Worm (Caenorhabditis elegans) whole organism, mixed stage, embryonic: ENCODE data around the gene imp-2.

Source experiments
- M03D4.4 ChIP-seq: sonication (generic microtip); optimal IDR thresholded peaks from 2 replicates; lab custom pipeline; 2017; ENCODE audit warnings: mild to moderate bottlenecking, missing genetic modification characterization, missing compliant biosample characterization
- bed-3 ChIP-seq: fragments of 200-800 bp; sonication (Bioruptor generic); optimal IDR thresholded peaks from 3 replicates; lab custom pipeline; 2018; ENCODE audit warnings: mild to moderate bottlenecking, missing genetic modification characterization, moderate library complexity, missing compliant biosample characterization
- ceh-39 ChIP-seq: fragments of 150-350 bp; optimal IDR thresholded peaks from 2 replicates; lab custom pipeline; 2014; ENCODE audit warnings: missing biosample characterization, missing genetic modification characterization
- ceh-43 ChIP-seq: fragments of 200-800 bp; sonication (Bioruptor generic); optimal IDR thresholded peaks from 2 replicates; lab custom pipeline; 2018; ENCODE audit warnings: mild to moderate bottlenecking, missing genetic modification characterization, moderate library complexity, missing compliant biosample characterization
- ceh-83 ChIP-seq: fragments of 200-800 bp; sonication (Bioruptor generic); optimal IDR thresholded peaks from 2 replicates; lab custom pipeline; 2018; ENCODE audit warnings: mild to moderate bottlenecking, missing genetic modification characterization, missing compliant biosample characterization
- ces-1 ChIP-seq: fragments of 150-350 bp; optimal IDR thresholded peaks from 2 replicates; lab custom pipeline; 2014; ENCODE audit warnings: missing biosample characterization, missing genetic modification reagents, missing genetic modification characterization
- cnd-1 ChIP-seq: fragments of 200-800 bp; sonication (Bioruptor generic); optimal IDR thresholded peaks from 2 replicates; lab custom pipeline; 2018; ENCODE audit warnings: mild to moderate bottlenecking, missing genetic modification characterization, missing compliant biosample characterization
- drap-1 ChIP-seq: fragments of 200-800 bp; sonication (Bioruptor generic); optimal IDR thresholded peaks from 3 replicates; lab custom pipeline; 2018; ENCODE audit warnings: mild to moderate bottlenecking, missing genetic modification characterization, missing compliant biosample characterization
- elt-1 ChIP-seq: sonication (generic microtip); optimal IDR thresholded peaks from 2 replicates; lab custom pipeline; 2017; ENCODE audit warnings: missing genetic modification characterization, mild to moderate bottlenecking, missing compliant biosample characterization, antibody characterized with exemption, moderate library complexity, borderline replicate concordance; ENCODE audit not compliant: insufficient read depth
- elt-3 ChIP-seq: fragments of 150-350 bp; optimal IDR thresholded peaks from 2 replicates; lab custom pipeline; 2014; ENCODE audit warnings: missing biosample characterization, missing genetic modification characterization
- flh-1 ChIP-seq: fragments of 200-800 bp; sonication (Bioruptor generic); optimal IDR thresholded peaks from 2 replicates; lab custom pipeline; 2018; ENCODE audit warnings: mild to moderate bottlenecking, missing genetic modification characterization, moderate library complexity, missing compliant biosample characterization
- ham-2 ChIP-seq: fragments of 200-800 bp; sonication (Bioruptor generic); optimal IDR thresholded peaks from 2 replicates; lab custom pipeline; 2018; ENCODE audit warnings: mild to moderate bottlenecking, missing genetic modification characterization, missing compliant biosample characterization
- hlh-1 ChIP-seq: fragments of 150-350 bp; optimal IDR thresholded peaks from 2 replicates; lab custom pipeline; 2014; ENCODE audit warnings: missing biosample characterization, missing genetic modification reagents, missing genetic modification characterization
- lin-13 ChIP-seq: fragments of 150-350 bp; optimal IDR thresholded peaks from 2 replicates; lab custom pipeline; 2014; ENCODE audit warnings: missing biosample characterization, missing genetic modification characterization
- lin-32 ChIP-seq: fragments of 200-800 bp; sonication (Bioruptor generic); optimal IDR thresholded peaks from 2 replicates; lab custom pipeline; 2018; ENCODE audit warnings: mild to moderate bottlenecking, missing genetic modification characterization, missing compliant biosample characterization
- lsy-2 ChIP-seq: fragments of 150-350 bp; optimal IDR thresholded peaks from 2 replicates; lab custom pipeline; 2014; ENCODE audit warnings: missing biosample characterization, missing genetic modification characterization
- mab-5 ChIP-seq: fragments of 150-350 bp; optimal IDR thresholded peaks from 2 replicates; lab custom pipeline; 2014; ENCODE audit warnings: missing biosample characterization, missing genetic modification characterization
- mep-1 ChIP-seq: fragments of 150-350 bp; optimal IDR thresholded peaks from 2 replicates; lab custom pipeline; 2017; ENCODE audit warnings: missing biosample characterization, missing genetic modification reagents, missing genetic modification characterization, inconsistent platforms
- mls-2 ChIP-seq: sonication (generic microtip); optimal IDR thresholded peaks from 2 replicates; lab custom pipeline; 2016; ENCODE audit warnings: mild to moderate bottlenecking, missing genetic modification characterization, moderate library complexity, missing compliant biosample characterization
- nhr-12 ChIP-seq: fragments of 150-350 bp; optimal IDR thresholded peaks from 2 replicates; lab custom pipeline; 2014; ENCODE audit warnings: missing biosample characterization, missing genetic modification characterization
- nhr-237 ChIP-seq: fragments of 150-350 bp; optimal IDR thresholded peaks from 2 replicates; lab custom pipeline; 2014; ENCODE audit warnings: missing biosample characterization, missing genetic modification characterization
- nhr-28 ChIP-seq: fragments of 150-350 bp; optimal IDR thresholded peaks from 2 replicates; lab custom pipeline; 2014; ENCODE audit warnings: missing biosample characterization, missing genetic modification characterization
- pha-4 ChIP-seq: fragments of 150-350 bp; optimal IDR thresholded peaks from 2 replicates; lab custom pipeline; 2018; ENCODE audit warnings: missing biosample characterization, missing genetic modification reagents, missing genetic modification characterization
- sem-2 ChIP-seq: fragments of 200-800 bp; sonication (Bioruptor generic); optimal IDR thresholded peaks from 2 replicates; lab custom pipeline; 2018; ENCODE audit warnings: mild to moderate bottlenecking, missing genetic modification characterization, missing compliant biosample characterization
- snpc-4 ChIP-seq: fragments of 150-350 bp; optimal IDR thresholded peaks from 2 replicates; lab custom pipeline; 2014; ENCODE audit warnings: missing biosample characterization, missing genetic modification characterization
- sptf-1 ChIP-seq: sonication (generic microtip); optimal IDR thresholded peaks from 2 replicates; lab custom pipeline; 2017; ENCODE audit warnings: mild to moderate bottlenecking, missing genetic modification characterization, moderate library complexity, missing compliant biosample characterization
- unc-120 ChIP-seq: sonication (generic microtip); optimal IDR thresholded peaks from 2 replicates; lab custom pipeline; 2017; ENCODE audit warnings: missing genetic modification characterization, missing compliant biosample characterization; ENCODE audit not compliant: poor library complexity, severe bottlenecking
- unc-39 ChIP-seq: fragments of 150-350 bp; optimal IDR thresholded peaks from 2 replicates; lab custom pipeline; 2014; ENCODE audit warnings: missing biosample characterization, missing genetic modification characterization
- unc-62 ChIP-seq: fragments of 150-350 bp; optimal IDR thresholded peaks from 2 replicates; lab custom pipeline; 2014; ENCODE audit warnings: missing biosample characterization, missing genetic modification reagents, missing genetic modification characterization
- zip-8 ChIP-seq: fragments of 150-350 bp; optimal IDR thresholded peaks from 2 replicates; lab custom pipeline; 2014; ENCODE audit warnings: missing biosample characterization, missing genetic modification characterization
- ztf-11 ChIP-seq: fragments of 150-350 bp; optimal IDR thresholded peaks from 2 replicates; lab custom pipeline; 2014; ENCODE audit warnings: missing biosample characterization, missing genetic modification characterization

imp-2 gene

ce11 chrIV:11110995-11111619 is 7.6 kb downstream of the imp-2 start, which contains the start of gene rps-5:
TSS of gene rps-5 (minus strand) at chrIV:11111045.
- peak; percentile 82 for TF ChIP-seq ces-1 (GFP tag; lab: Kevin White, UChicago)
- TF ChIP-seq ztf-11 (tag; lab: Kevin White, UChicago): no peak
- TF ChIP-seq hlh-1: peak; percentile 37
- TF ChIP-seq ceh-39 (tag; lab: Kevin White, UChicago): peak; percentile 10
- TF ChIP-seq nhr-237: peak; percentile 33
- no peak for TF ChIP-seq zip-8
- TF ChIP-seq pha-4: peak; percentile 41
- TF ChIP-seq unc-39: no peak
- TF ChIP-seq mep-1 (tag; lab: Kevin White, UChicago): peak; percentile 41
- TF ChIP-seq lsy-2 (tag; lab: Kevin White, UChicago): peak; percentile 76
- no peak for TF ChIP-seq unc-62 (GFP tag; lab: Kevin White, UChicago)
- no peak for TF ChIP-seq sem-2 (GFP tag; lab: Kevin White, UChicago)
- TF ChIP-seq ceh-43 (GFP tag; lab: Kevin White, UChicago): no peak
- TF ChIP-seq mab-5: no peak
- TF ChIP-seq nhr-28 (tag; lab: Kevin White, UChicago): no peak
- no peak for TF ChIP-seq M03D4.4
- TF ChIP-seq lin-13 (tag; lab: Kevin White, UChicago): peak; percentile 58
- no peak for TF ChIP-seq sptf-1 (tag; lab: Kevin White, UChicago)

DNA sequence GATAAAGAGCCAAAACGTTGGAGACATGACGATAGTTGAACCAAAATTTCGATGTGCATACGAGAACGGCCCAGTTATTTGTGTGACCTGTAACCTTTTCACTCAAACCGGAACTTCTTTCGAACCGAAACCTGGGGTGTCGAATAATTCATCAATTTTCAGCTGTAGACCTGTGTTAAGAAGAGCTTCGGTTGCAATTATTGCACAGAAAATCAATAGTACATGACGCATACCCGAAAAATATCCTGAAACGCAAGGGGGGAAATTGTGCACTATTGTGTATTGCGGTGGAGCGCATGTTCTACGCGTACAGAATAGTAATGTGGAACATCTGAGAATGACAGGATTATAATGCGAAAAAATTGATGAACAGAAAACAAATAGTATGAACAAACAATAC is 8.9 kb downstream of the imp-2 start, which contains the start of gene pigk-1:
TSS of gene pigk-1 (minus strand) at position 248 of the 400 bp plus-strand sequence.
- TF ChIP-seq unc-120 (no peak), drap-1 (no peak), elt-3 (tag; lab: Kevin White, UChicago) (no peak), nhr-237 (no peak)

DNA sequence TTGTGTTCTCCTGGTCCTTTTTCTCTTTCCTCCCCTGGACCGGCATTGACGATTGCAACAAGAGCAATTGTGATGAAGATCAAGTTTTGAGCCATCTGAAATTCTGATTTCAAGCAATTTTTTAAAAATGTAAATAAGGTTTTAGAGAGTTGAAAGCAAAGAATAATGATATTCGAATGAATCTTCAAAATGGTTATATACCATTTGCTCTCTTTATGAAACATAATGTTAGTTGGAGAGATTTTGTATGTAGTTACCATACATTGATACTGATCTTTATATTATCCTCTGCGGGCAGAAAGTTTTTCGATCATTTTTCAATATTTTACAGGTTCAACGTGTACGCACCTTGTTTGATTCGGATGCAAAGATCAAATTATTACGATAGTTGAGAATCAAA is 13.0 kb downstream of the imp-2 start, which contains the start of gene srlf-24:
TSS of gene srlf-24 (minus strand) at position 101 of the 400 bp plus-strand sequence.
- no peak for TF ChIP-seq ces-1 (GFP tag; lab: Kevin White, UChicago)
- no peak for TF ChIP-seq pha-4
- TF ChIP-seq ceh-43 (GFP tag; lab: Kevin White, UChicago): no peak
- TF ChIP-seq sem-2 (GFP tag; lab: Kevin White, UChicago): no peak
- no peak for TF ChIP-seq unc-62 (GFP tag; lab: Kevin White, UChicago)
- TF ChIP-seq unc-120: no peak
- TF ChIP-seq nhr-237: no peak
- TF ChIP-seq sptf-1 (tag; lab: Kevin White, UChicago): no peak
- no peak for TF ChIP-seq ceh-83 (GFP tag; lab: Kevin White, UChicago)

DNA sequence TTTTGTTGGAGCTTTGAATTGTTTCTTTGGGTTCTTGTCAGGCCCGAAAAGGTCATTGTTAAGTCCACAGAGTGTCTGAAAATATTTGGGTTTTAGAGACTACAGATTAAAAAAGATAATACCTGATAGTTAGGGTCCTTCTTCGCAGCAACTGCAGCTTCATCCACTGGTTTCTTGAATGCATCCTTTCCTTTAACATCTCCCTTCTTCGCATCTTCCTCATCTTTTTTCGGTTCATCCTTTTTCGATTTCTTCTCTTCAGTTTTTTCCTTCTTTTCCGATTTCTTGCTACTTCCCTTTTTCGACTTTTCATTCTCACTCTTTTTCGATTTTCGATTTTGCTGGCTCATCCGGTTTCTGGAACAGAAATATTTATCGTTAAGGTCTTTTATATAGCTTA is 15.2 kb downstream of the imp-2 start:
- TF ChIP-seq mls-2 (tag; lab: Kevin White, UChicago) (no peak), drap-1 (no peak), nhr-237 (no peak), lin-32 (no peak), ceh-43 (GFP tag; lab: Kevin White, UChicago) (no peak), unc-62 (GFP tag; lab: Kevin White, UChicago) (no peak), ceh-83 (GFP tag; lab: Kevin White, UChicago) (no peak), snpc-4 (tag; lab: Kevin White, UChicago) (no peak), hlh-1 (no peak), sptf-1 (tag; lab: Kevin White, UChicago) (no peak), ztf-11 (tag; lab: Kevin White, UChicago) (no peak), nhr-28 (tag; lab: Kevin White, UChicago) (no peak), elt-1 (tag; lab: Kevin White, UChicago) (no peak), ham-2 (no peak), mab-5 (no peak)

DNA sequence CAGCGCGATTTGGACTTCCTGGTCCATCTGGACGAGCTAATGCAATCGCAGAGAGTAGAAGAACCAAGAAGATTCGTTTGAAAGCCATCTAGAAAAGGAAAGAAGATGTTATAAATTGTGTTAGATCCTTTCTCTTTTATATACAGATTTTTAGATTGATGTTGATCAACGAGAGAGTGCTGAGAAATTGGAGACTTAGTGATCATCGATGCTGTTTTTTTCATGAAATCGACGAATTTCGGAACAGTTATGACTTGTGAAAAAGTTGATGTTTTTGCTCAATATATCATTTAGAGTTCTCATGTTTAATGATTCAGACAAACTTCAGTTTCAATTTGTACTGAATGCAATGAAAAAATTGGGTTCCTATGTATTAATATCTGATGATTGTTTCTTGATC is 16.1 kb downstream of the imp-2 start, which contains the start of gene srlf-17:
TSS of gene srlf-17 (minus strand) at position 101 of the 400 bp plus-strand sequence.
- no peak for TF ChIP-seq cnd-1
- TF ChIP-seq flh-1 (GFP tag; lab: Kevin White, UChicago): no peak
- TF ChIP-seq lin-32: no peak
- TF ChIP-seq ceh-83 (GFP tag; lab: Kevin White, UChicago): no peak
- no peak for TF ChIP-seq M03D4.4

- TF ChIP-seq ces-1 (GFP tag; lab: Kevin White, UChicago): no peak
- TF ChIP-seq unc-39: no peak
- TF ChIP-seq hlh-1: no peak
- no peak for TF ChIP-seq nhr-12
- no peak for TF ChIP-seq ceh-39 (tag; lab: Kevin White, UChicago)
- TF ChIP-seq M03D4.4: no peak
- TF ChIP-seq flh-1 (GFP tag; lab: Kevin White, UChicago): no peak
- no peak for TF ChIP-seq mab-5
- TF ChIP-seq ceh-43 (GFP tag; lab: Kevin White, UChicago): no peak
- no peak for TF ChIP-seq elt-3 (tag; lab: Kevin White, UChicago)
- TF ChIP-seq mep-1 (tag; lab: Kevin White, UChicago): no peak
- TF ChIP-seq ztf-11 (tag; lab: Kevin White, UChicago): no peak
- TF ChIP-seq bed-3 (GFP tag; lab: Kevin White, UChicago): no peak
- TF ChIP-seq nhr-237: no peak
- TF ChIP-seq unc-62 (GFP tag; lab: Kevin White, UChicago): no peak
Measured at ce11 chrIV:11101383-11101782, 17.3 kb downstream of the imp-2 start, which contains the start of gene srlf-18. TSS of gene srlf-18 (minus strand) at chrIV:11101483.
